Fruit fly (Drosophila melanogaster) whole organism, adult: ENCODE results near the gene Gss2.

ENCODE experiments used
- CG11617 ChIP-seq: fragments of 200-800 bp; sonication (Bioruptor generic); optimal IDR thresholded peaks from 2 replicates; lab custom pipeline; 2017; ENCODE audit warnings: mild to moderate bottlenecking, missing biosample characterization, missing genetic modification reagents, missing genetic modification characterization
- CG12768 ChIP-seq: fragments of 200-800 bp; sonication (Bioruptor generic); optimal IDR thresholded peaks from 2 replicates; lab custom pipeline; 2017; ENCODE audit warnings: missing biosample characterization, missing genetic modification characterization, mild to moderate bottlenecking, moderate library complexity, missing genetic modification reagents
- CG14711 ChIP-seq: fragments of 200-800 bp; sonication (Bioruptor generic); optimal IDR thresholded peaks from 2 replicates; lab custom pipeline; 2018; ENCODE audit warnings: missing biosample characterization, mild to moderate bottlenecking, missing genetic modification characterization, moderate library complexity
- CG1620 ChIP-seq: fragments of 200-800 bp; sonication (Bioruptor generic); optimal IDR thresholded peaks from 2 replicates; lab custom pipeline; 2016; ENCODE audit warnings: missing biosample characterization, missing genetic modification characterization
- CG33017 ChIP-seq: fragments of 200-800 bp; sonication (Bioruptor generic); optimal IDR thresholded peaks from 2 replicates; lab custom pipeline; 2018; ENCODE audit warnings: missing biosample characterization, mild to moderate bottlenecking, missing genetic modification characterization, moderate library complexity
- CG5204 ChIP-seq: fragments of 200-800 bp; sonication (Bioruptor generic); optimal IDR thresholded peaks from 2 replicates; lab custom pipeline; 2016; ENCODE audit warnings: missing biosample characterization, missing genetic modification characterization
- CG7045 ChIP-seq: fragments of 200-800 bp; sonication (Bioruptor generic); optimal IDR thresholded peaks from 2 replicates; lab custom pipeline; 2017; ENCODE audit warnings: missing biosample characterization, mild to moderate bottlenecking, missing genetic modification characterization
- CG7101 ChIP-seq: fragments of 200-800 bp; sonication (Bioruptor generic); optimal IDR thresholded peaks from 2 replicates; lab custom pipeline; 2018; ENCODE audit warnings: missing biosample characterization, mild to moderate bottlenecking, missing genetic modification characterization, moderate library complexity
- Clk ChIP-seq: fragments of 200-800 bp; sonication (Bioruptor generic); optimal IDR thresholded peaks from 2 replicates; lab custom pipeline; 2017; ENCODE audit warnings: missing biosample characterization, missing genetic modification characterization
- Crg-1 ChIP-seq: fragments of 200-800 bp; sonication (Bioruptor generic); optimal IDR thresholded peaks from 2 replicates; lab custom pipeline; 2016; ENCODE audit warnings: missing biosample characterization, missing genetic modification characterization
- Hr96 ChIP-seq: fragments of 200-800 bp; sonication (Bioruptor generic); optimal IDR thresholded peaks from 2 replicates; lab custom pipeline; 2016; ENCODE audit warnings: missing biosample characterization, missing genetic modification characterization
- Mnt ChIP-seq: fragments of 200-800 bp; sonication (Bioruptor generic); optimal IDR thresholded peaks from 2 replicates; lab custom pipeline; 2016; ENCODE audit warnings: missing biosample characterization, mild to moderate bottlenecking, missing genetic modification characterization
- bab1 ChIP-seq: fragments of 200-800 bp; sonication (Bioruptor generic); optimal IDR thresholded peaks from 3 replicates; lab custom pipeline; 2019; ENCODE audit warnings: missing biosample characterization, mild to moderate bottlenecking, missing genetic modification characterization, moderate library complexity
- cic ChIP-seq: fragments of 200-800 bp; sonication (Bioruptor generic); optimal IDR thresholded peaks from 2 replicates; lab custom pipeline; 2017; ENCODE audit warnings: missing biosample characterization, mild to moderate bottlenecking, missing genetic modification characterization, moderate library complexity
- cnc ChIP-seq, 2 experiments: fragments of >200 bp; optimal IDR thresholded peaks; 2 replicates each; lab custom pipeline; 2017
- kay ChIP-seq: fragments of 200-800 bp; sonication (Bioruptor generic); peaks from one replicate; lab custom pipeline; 2016; ENCODE audit warnings: missing biosample characterization, missing genetic modification characterization, borderline replicate concordance
- ovo ChIP-seq: fragments of 200-800 bp; sonication (Bioruptor generic); optimal IDR thresholded peaks from 2 replicates; lab custom pipeline; 2016; ENCODE audit warnings: missing biosample characterization, missing genetic modification characterization
- pad ChIP-seq: fragments of 200-800 bp; sonication (Bioruptor generic); optimal IDR thresholded peaks from 3 replicates; lab custom pipeline; 2017; ENCODE audit warnings: missing biosample characterization, missing genetic modification characterization, mild to moderate bottlenecking, moderate library complexity, missing genetic modification reagents
- tj ChIP-seq: fragments of 200-800 bp; sonication (Bioruptor generic); optimal IDR thresholded peaks from 3 replicates; lab custom pipeline; 2017; ENCODE audit warnings: missing biosample characterization, mild to moderate bottlenecking, missing genetic modification characterization, moderate library complexity
- toe ChIP-seq: fragments of 200-800 bp; sonication (Bioruptor generic); optimal IDR thresholded peaks from 2 replicates; lab custom pipeline; 2016; ENCODE audit warnings: missing biosample characterization, missing genetic modification characterization

The Gss2 gene

DNA sequence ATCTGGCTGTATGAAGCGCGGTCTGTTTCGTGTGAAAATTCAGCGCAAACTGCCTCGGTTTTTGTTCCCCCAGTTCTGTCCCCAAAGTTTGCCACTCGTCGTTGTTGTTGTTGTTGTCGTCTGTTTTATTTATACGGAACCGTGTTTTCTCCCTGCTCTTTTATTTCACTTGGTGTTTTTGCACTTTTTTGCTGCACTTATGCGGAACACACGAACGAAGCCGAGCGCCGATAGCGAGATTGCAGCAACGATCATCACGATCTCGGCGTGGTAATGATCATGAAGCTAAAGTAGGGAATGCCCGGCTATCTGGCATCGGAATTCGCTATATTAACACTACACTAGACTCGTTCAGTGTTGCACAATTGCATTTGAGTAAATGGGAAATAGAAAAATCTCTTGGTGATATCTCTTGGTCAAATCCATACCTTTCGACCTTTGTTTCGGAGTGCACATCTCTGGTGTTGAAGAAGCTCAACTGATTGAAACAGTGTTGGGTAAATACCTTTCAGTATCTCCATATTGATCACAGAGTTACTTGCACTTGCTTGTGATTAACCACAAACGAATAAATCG lies 24.4 kb upstream of the Gss2 start:
- TF ChIP-seq pad, result no peak
- no peak for TF ChIP-seq toe (GFP tag; lab: Kevin White, UChicago)
- no peak for TF ChIP-seq Clk (GFP tag; lab: Kevin White, UChicago)
- no peak for TF ChIP-seq CG1620
- TF ChIP-seq tj (GFP tag; lab: Kevin White, UChicago), result no peak
- TF ChIP-seq kay (GFP tag; lab: Kevin White, UChicago), result no peak
- no peak for TF ChIP-seq ovo (GFP tag; lab: Kevin White, UChicago)
- TF ChIP-seq CG12768 (GFP tag; lab: Kevin White, UChicago), result no peak

DNA sequence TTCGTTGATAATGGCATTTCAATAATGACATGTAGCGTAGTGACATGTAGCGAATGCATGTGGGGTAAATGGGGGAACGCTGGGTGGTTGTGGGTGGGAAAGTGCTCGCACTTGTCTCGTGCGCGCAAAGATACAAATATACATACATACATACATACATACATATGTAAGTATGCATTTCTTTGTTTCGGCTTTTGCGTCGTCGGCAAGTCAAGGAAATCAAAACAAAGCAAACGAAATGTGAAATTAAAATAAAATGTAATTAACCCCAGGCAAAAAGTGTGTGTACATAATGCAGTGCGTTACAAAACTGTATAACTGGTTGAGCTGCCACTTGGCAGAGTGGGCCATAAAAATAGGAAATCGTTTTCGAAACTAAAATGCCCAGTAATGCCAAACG lies 23.8 kb upstream of the Gss2 start:
- TF ChIP-seq CG7045 (GFP tag; lab: Kevin White, UChicago) (no peak), CG1620 (no peak), CG11617 (GFP tag; lab: Kevin White, UChicago) (no peak), CG14711 (no peak), tj (GFP tag; lab: Kevin White, UChicago) (no peak), Clk (GFP tag; lab: Kevin White, UChicago) (no peak), Crg-1 (GFP tag; lab: Kevin White, UChicago) (no peak), CG7101 (tag; lab: Kevin White, UChicago) (no peak), CG33017 (tag; lab: Kevin White, UChicago) (no peak), Mnt (GFP tag; lab: Kevin White, UChicago) (no peak), CG5204 (GFP tag; lab: Kevin White, UChicago) (no peak), ovo (GFP tag; lab: Kevin White, UChicago) (no peak), bab1 (GFP tag; lab: Kevin White, UChicago) (no peak), kay (GFP tag; lab: Kevin White, UChicago) (no peak), cnc (optimal IDR thresholded peaks at IDR 0.05; lab: Kevin White, UChicago) (no peak), Hr96 (GFP tag; lab: Kevin White, UChicago) (no peak), CG12768 (GFP tag; lab: Kevin White, UChicago) (no peak), cic (GFP tag; lab: Kevin White, UChicago) (no peak)

DNA sequence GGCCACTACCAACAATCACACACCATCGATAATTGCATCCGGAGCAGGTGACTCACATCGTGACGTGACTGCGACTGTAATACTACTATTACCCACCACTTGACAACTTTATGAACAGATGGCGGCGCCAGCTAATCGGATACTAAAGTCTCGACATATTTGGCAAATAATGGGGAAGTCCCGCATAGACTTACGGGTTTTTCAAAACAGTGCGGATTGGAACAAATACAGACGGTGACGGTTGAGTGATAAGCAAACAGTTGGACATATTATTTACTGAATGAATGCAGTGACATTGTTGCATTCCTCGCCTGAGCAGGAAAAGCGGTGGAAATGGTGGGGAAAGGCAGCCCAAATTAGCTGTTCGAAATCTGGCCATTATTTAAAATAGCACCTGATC lies 23.0 kb upstream of the Gss2 start:
- TF ChIP-seq CG1620 (no peak), CG14711 (peak; percentile 2), kay (GFP tag; lab: Kevin White, UChicago) (peak; percentile 67)

DNA sequence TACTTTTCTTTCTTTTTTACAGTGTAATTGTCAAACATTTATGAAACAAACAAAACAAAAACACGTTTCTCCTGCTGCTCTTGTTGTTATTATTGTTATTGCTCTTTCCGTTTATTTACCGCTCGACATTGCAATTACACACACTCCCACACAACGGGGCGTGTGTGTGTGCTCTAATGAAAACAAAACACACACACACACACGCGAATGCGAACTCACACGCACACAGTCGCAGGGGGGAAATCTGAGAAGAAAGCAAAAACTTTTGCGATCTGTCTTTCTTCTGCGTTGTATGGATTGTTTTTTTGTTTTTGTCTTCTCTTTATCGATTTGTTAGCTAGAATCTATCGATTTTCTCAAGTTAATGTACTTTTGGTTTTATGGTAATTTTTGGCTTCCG lies 21.5 kb upstream of the Gss2 start:
- no peak for TF ChIP-seq CG11617 (GFP tag; lab: Kevin White, UChicago)
- no peak for TF ChIP-seq CG12768 (GFP tag; lab: Kevin White, UChicago)
- TF ChIP-seq Crg-1 (GFP tag; lab: Kevin White, UChicago), result no peak
- no peak for TF ChIP-seq ovo (GFP tag; lab: Kevin White, UChicago)
- no peak for TF ChIP-seq Hr96 (GFP tag; lab: Kevin White, UChicago)
- no peak for TF ChIP-seq CG33017 (tag; lab: Kevin White, UChicago)
- peak; percentile 83 for TF ChIP-seq kay (GFP tag; lab: Kevin White, UChicago)

DNA sequence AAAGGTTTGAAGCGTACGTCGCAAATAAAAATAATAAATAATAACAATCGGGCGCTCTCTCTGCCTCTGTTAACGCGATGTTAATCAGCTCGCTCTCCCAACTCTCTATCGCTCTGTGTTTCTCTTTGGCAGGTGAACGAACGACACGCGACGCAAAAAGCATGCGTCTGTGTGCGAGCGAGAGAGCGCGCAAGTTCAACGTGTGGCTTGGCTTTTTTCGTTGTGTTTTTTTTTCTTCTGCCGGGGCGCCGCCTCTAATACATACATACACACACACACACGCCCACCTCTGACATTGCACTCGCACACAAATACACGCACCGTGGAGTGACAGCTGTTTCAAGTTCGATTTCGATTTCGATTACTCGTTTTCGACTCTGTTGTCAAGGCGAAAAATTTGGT lies 20.9 kb upstream of the Gss2 start:
- TF ChIP-seq toe (GFP tag; lab: Kevin White, UChicago) (peak; percentile 10), pad (no peak), CG14711 (no peak), CG1620 (no peak), CG7045 (GFP tag; lab: Kevin White, UChicago) (no peak), Hr96 (GFP tag; lab: Kevin White, UChicago) (no peak), CG33017 (tag; lab: Kevin White, UChicago) (no peak), bab1 (GFP tag; lab: Kevin White, UChicago) (peak; percentile 38), Mnt (GFP tag; lab: Kevin White, UChicago) (peak; percentile 50), Crg-1 (GFP tag; lab: Kevin White, UChicago) (no peak), ovo (GFP tag; lab: Kevin White, UChicago) (no peak), cic (GFP tag; lab: Kevin White, UChicago) (peak; percentile 46), CG11617 (GFP tag; lab: Kevin White, UChicago) (peak; percentile 3), CG5204 (GFP tag; lab: Kevin White, UChicago) (no peak), Clk (GFP tag; lab: Kevin White, UChicago) (no peak), kay (GFP tag; lab: Kevin White, UChicago) (no peak), CG7101 (tag; lab: Kevin White, UChicago) (no peak), CG12768 (GFP tag; lab: Kevin White, UChicago) (peak; percentile 46)

DNA sequence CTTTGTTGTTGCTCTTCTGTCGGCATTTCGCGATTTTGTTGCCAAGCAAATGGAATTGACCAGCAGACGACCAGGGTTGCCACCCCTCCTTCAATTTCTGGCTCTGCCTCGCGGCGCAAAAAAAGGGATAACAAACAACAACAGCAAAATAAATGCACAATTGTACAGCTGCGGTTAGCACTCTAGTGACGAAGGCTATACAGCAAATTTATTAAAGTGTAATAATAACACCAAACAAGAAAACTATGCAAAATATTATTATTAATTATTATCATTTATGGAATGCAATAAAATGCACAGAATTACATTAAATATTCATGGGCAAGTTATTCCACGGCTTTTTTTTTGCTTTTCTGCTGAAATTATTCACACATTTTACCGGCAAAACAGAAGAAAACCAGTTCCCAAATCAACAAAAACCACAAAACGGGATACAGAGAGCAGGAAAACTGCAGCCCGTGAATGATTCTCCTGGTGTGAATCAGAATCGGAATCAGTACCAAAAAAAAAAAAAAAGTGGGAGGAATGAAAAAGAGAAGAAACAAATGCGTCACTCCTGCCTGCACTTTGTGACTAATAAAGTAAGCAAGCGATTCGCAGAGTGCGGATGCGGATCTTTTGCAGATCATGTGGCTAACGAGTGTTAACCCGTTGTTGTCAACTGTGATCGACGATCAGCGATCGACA lies 20.1 kb upstream of the Gss2 start:
- TF ChIP-seq ovo (GFP tag; lab: Kevin White, UChicago) (no peak), CG14711 (peak; percentile 57), kay (GFP tag; lab: Kevin White, UChicago) (peak; percentile 32), CG7101 (tag; lab: Kevin White, UChicago) (peak; percentile 5), CG7045 (GFP tag; lab: Kevin White, UChicago) (no peak), CG1620 (no peak), pad (peak; percentile 16), CG5204 (GFP tag; lab: Kevin White, UChicago) (no peak), tj (GFP tag; lab: Kevin White, UChicago) (no peak)
